Fruit fly (Drosophila melanogaster) whole organism, prepupa: ENCODE measurements around the gene Cpr65Az.

Experiments used
- CG10631 ChIP-seq: fragments of 200-800 bp; sonication (Bioruptor generic); optimal IDR thresholded peaks from 2 replicates; lab custom pipeline; 2016; ENCODE audit warnings: missing biosample characterization, missing genetic modification characterization
- CG10669 ChIP-seq: fragments of 200-800 bp; sonication (Bioruptor generic); optimal IDR thresholded peaks from 3 replicates; lab custom pipeline; 2018; ENCODE audit warnings: missing biosample characterization, mild to moderate bottlenecking, missing genetic modification characterization, moderate library complexity
- CG11294 ChIP-seq: fragments of 200-800 bp; sonication (Bioruptor generic); IDR thresholded peaks from 2 replicates; pipeline ENCODE4 v1.3.6; 2022; ENCODE audit warnings: missing biosample characterization, missing genetic modification characterization
- CG15336 ChIP-seq: fragments of 200-800 bp; sonication (Bioruptor generic); IDR thresholded peaks from 2 replicates; pipeline ENCODE4 v1.3.6; 2022; ENCODE audit warnings: missing biosample characterization, missing genetic modification characterization
- CG1621 ChIP-seq: fragments of 200-800 bp; sonication (Bioruptor generic); optimal IDR thresholded peaks from 3 replicates; lab custom pipeline; 2018; ENCODE audit warnings: missing biosample characterization, mild to moderate bottlenecking, missing genetic modification characterization
- CG31627 ChIP-seq: fragments of 200-800 bp; sonication (Bioruptor generic); optimal IDR thresholded peaks from 3 replicates; lab custom pipeline; 2016; ENCODE audit warnings: missing biosample characterization, missing genetic modification characterization
- CG32006 ChIP-seq: fragments of 200-800 bp; sonication (Bioruptor generic); optimal IDR thresholded peaks from 3 replicates; lab custom pipeline; 2017; ENCODE audit warnings: missing biosample characterization, mild to moderate bottlenecking, missing genetic modification characterization
- CG34406 ChIP-seq: fragments of 200-800 bp; sonication (Bioruptor generic); optimal IDR thresholded peaks from 3 replicates; lab custom pipeline; 2016; ENCODE audit warnings: missing biosample characterization, missing genetic modification characterization
- CG4318 ChIP-seq: fragments of 200-800 bp; sonication (Bioruptor generic); optimal IDR thresholded peaks from 3 replicates; lab custom pipeline; 2017; ENCODE audit warnings: missing biosample characterization, mild to moderate bottlenecking, missing genetic modification characterization
- CG8119 ChIP-seq: fragments of 200-800 bp; sonication (Bioruptor generic); IDR thresholded peaks from 3 replicates; pipeline ENCODE4 v1.3.6; 2022; ENCODE audit warnings: missing biosample characterization, missing genetic modification characterization
- CG8319 ChIP-seq: fragments of 200-800 bp; sonication (Bioruptor generic); optimal IDR thresholded peaks from 3 replicates; lab custom pipeline; 2016; ENCODE audit warnings: missing biosample characterization, missing genetic modification characterization
- CG8632 ChIP-seq: fragments of 200-800 bp; sonication (Bioruptor generic); optimal IDR thresholded peaks from 3 replicates; lab custom pipeline; 2016; ENCODE audit warnings: missing biosample characterization, missing genetic modification characterization
- CG9139 ChIP-seq: fragments of 200-800 bp; sonication (Bioruptor generic); optimal IDR thresholded peaks from 3 replicates; lab custom pipeline; 2017; ENCODE audit warnings: missing biosample characterization, mild to moderate bottlenecking, missing genetic modification characterization
- Eip75B ChIP-seq: fragments of 200-800 bp; sonication (Bioruptor generic); optimal IDR thresholded peaks from 3 replicates; lab custom pipeline; 2016; ENCODE audit warnings: missing biosample characterization, missing genetic modification characterization
- Eip78C ChIP-seq: fragments of 200-800 bp; sonication (Bioruptor generic); peaks from one replicate; lab custom pipeline; 2016; ENCODE audit warnings: missing biosample characterization, missing genetic modification characterization
- Eip93F ChIP-seq: fragments of 200-800 bp; sonication (Bioruptor generic); optimal IDR thresholded peaks from 2 replicates; lab custom pipeline; 2016; ENCODE audit warnings: missing biosample characterization, mild to moderate bottlenecking, missing genetic modification characterization
- Ets21C ChIP-seq: fragments of 200-800 bp; sonication (Bioruptor generic); optimal IDR thresholded peaks from 3 replicates; lab custom pipeline; 2016; ENCODE audit warnings: missing biosample characterization, missing genetic modification characterization
- Ets96B ChIP-seq: fragments of 200-800 bp; optimal IDR thresholded peaks from 2 replicates; lab custom pipeline; 2019; ENCODE audit warnings: missing biosample characterization, mild to moderate bottlenecking, missing genetic modification characterization, moderate library complexity
- Gug ChIP-seq: fragments of 200-800 bp; sonication (Bioruptor generic); IDR thresholded peaks from 2 replicates; pipeline ENCODE4 v1.3.6; 2022; ENCODE audit warnings: missing biosample characterization, missing genetic modification characterization
- Hr38 ChIP-seq: sonication (Bioruptor generic); optimal IDR thresholded peaks from 2 replicates; lab custom pipeline; 2016; ENCODE audit warnings: missing biosample characterization, missing genetic modification characterization
- Hr39 ChIP-seq: fragments of 200-800 bp; sonication (Bioruptor generic); optimal IDR thresholded peaks from 2 replicates; lab custom pipeline; 2016; ENCODE audit warnings: missing biosample characterization, missing genetic modification characterization
- Hr4 ChIP-seq: fragments of 200-800 bp; sonication (Bioruptor generic); optimal IDR thresholded peaks from 3 replicates; lab custom pipeline; 2016; ENCODE audit warnings: missing biosample characterization, missing genetic modification characterization
- Met ChIP-seq: fragments of 200-800 bp; sonication (Bioruptor generic); optimal IDR thresholded peaks from 3 replicates; lab custom pipeline; 2016; ENCODE audit warnings: missing biosample characterization, missing genetic modification characterization
- Smox ChIP-seq: fragments of 200-800 bp; sonication (Bioruptor generic); optimal IDR thresholded peaks from 3 replicates; lab custom pipeline; 2016; ENCODE audit warnings: missing biosample characterization, missing genetic modification characterization
- Sox14 ChIP-seq: fragments of 200-800 bp; sonication (Bioruptor generic); optimal IDR thresholded peaks from 3 replicates; lab custom pipeline; 2016; ENCODE audit warnings: missing biosample characterization, missing genetic modification characterization
- Sox15 ChIP-seq: fragments of 200-800 bp; sonication (Bioruptor generic); optimal IDR thresholded peaks from 3 replicates; lab custom pipeline; 2016; ENCODE audit warnings: missing biosample characterization, missing genetic modification characterization
- cyc ChIP-seq: fragments of 200-800 bp; sonication (Bioruptor generic); optimal IDR thresholded peaks from 3 replicates; lab custom pipeline; 2016; ENCODE audit warnings: missing biosample characterization, missing genetic modification characterization
- dac ChIP-seq: fragments of 200-800 bp; sonication (Bioruptor generic); optimal IDR thresholded peaks from 2 replicates; lab custom pipeline; 2017; ENCODE audit warnings: missing biosample characterization, mild to moderate bottlenecking, missing genetic modification characterization
- dsx ChIP-seq: fragments of 200-800 bp; optimal IDR thresholded peaks from 3 replicates; lab custom pipeline; 2019; ENCODE audit warnings: missing biosample characterization, mild to moderate bottlenecking, missing genetic modification characterization, moderate library complexity; ENCODE audit not compliant: poor library complexity, severe bottlenecking
- eg ChIP-seq: fragments of 200-800 bp; sonication (Bioruptor generic); IDR thresholded peaks from 3 replicates; pipeline ENCODE4 v1.3.6; 2022; ENCODE audit warnings: missing biosample characterization, missing genetic modification characterization
- esn ChIP-seq: fragments of 200-800 bp; sonication (Bioruptor generic); optimal IDR thresholded peaks from 2 replicates; lab custom pipeline; 2016; ENCODE audit warnings: missing biosample characterization, mild to moderate bottlenecking, missing genetic modification characterization, moderate library complexity
- fd85E ChIP-seq: fragments of 200-800 bp; sonication (Bioruptor generic); optimal IDR thresholded peaks from 3 replicates; lab custom pipeline; 2016; ENCODE audit warnings: missing biosample characterization, missing genetic modification characterization
- fkh ChIP-seq: fragments of 200-800 bp; sonication (Bioruptor generic); optimal IDR thresholded peaks from 3 replicates; lab custom pipeline; 2017; ENCODE audit warnings: missing biosample characterization, mild to moderate bottlenecking, missing genetic modification characterization, moderate library complexity
- lz ChIP-seq: fragments of 200-800 bp; sonication (Bioruptor generic); optimal IDR thresholded peaks from 3 replicates; lab custom pipeline; 2016; ENCODE audit warnings: missing biosample characterization, missing genetic modification characterization
- net ChIP-seq: fragments of 200-800 bp; sonication (Bioruptor generic); optimal IDR thresholded peaks from 3 replicates; lab custom pipeline; 2016; ENCODE audit warnings: missing biosample characterization, missing genetic modification characterization
- pdm3 ChIP-seq: fragments of 200-800 bp; sonication (Bioruptor generic); optimal IDR thresholded peaks from 3 replicates; lab custom pipeline; 2016; ENCODE audit warnings: missing biosample characterization, missing genetic modification characterization
- salr ChIP-seq, 2 experiments: fragments of 200-800 bp; sonication (Bioruptor generic); optimal IDR thresholded peaks; 3 replicates each; lab custom pipeline; 2016 to 2018; ENCODE audit warnings: missing biosample characterization in 2 of 2, missing genetic modification characterization in 2 of 2, mild to moderate bottlenecking in 1 of 2
- spab ChIP-seq: fragments of 200-800 bp; sonication (Bioruptor generic); optimal IDR thresholded peaks from 2 replicates; lab custom pipeline; 2017; ENCODE audit warnings: missing biosample characterization, mild to moderate bottlenecking, missing genetic modification characterization, missing genetic modification reagents
- ss ChIP-seq, 2 experiments: fragments of 200-800 bp; sonication (Bioruptor generic); optimal IDR thresholded peaks; 2 replicates in 1 of 2; 3 replicates in 1 of 2; lab custom pipeline; 2017 to 2018; ENCODE audit warnings: mild to moderate bottlenecking in 2 of 2, missing biosample characterization in 2 of 2, missing genetic modification characterization in 2 of 2, moderate library complexity in 1 of 2
- svp ChIP-seq: fragments of 200-800 bp; sonication (Bioruptor generic); peaks from one replicate; lab custom pipeline; 2016; ENCODE audit warnings: missing biosample characterization, missing genetic modification characterization
- vri ChIP-seq: fragments of 200-800 bp; sonication (Bioruptor generic); optimal IDR thresholded peaks from 3 replicates; lab custom pipeline; 2016; ENCODE audit warnings: missing biosample characterization, mild to moderate bottlenecking, missing genetic modification characterization

Gene Cpr65Az

dm6 chr3L:6130944-6131343, 29.7 kb upstream of the Cpr65Az start, which contains the start of gene Lcp65Ag3:
Gene Lcp65Ag3, minus strand, starts transcription at chr3L:6130989.
- no peak for TF ChIP-seq Sox14
- no peak for TF ChIP-seq CG10669 (GFP tag; lab: Kevin White, UChicago)
- no peak for TF ChIP-seq CG11294 (GFP tag; lab: Robert Waterston, UW)
- no peak for TF ChIP-seq CG10631
- TF ChIP-seq CG1621 (tag; lab: Kevin White, UChicago) = no peak
- no peak for TF ChIP-seq svp
- no peak for TF ChIP-seq vri (GFP tag; lab: Kevin White, UChicago)
- no peak for TF ChIP-seq spab (GFP tag; lab: Kevin White, UChicago)
- TF ChIP-seq ss (GFP tag; optimal IDR thresholded peaks at IDR 0.05; lab: Kevin White, UChicago) = no peak
- no peak for TF ChIP-seq CG4318 (GFP tag; lab: Kevin White, UChicago)
- TF ChIP-seq CG8119 = no peak
- no peak for TF ChIP-seq CG8319 (GFP tag; lab: Kevin White, UChicago)
- no peak for TF ChIP-seq lz
- no peak for TF ChIP-seq Eip75B (GFP tag; lab: Kevin White, UChicago)
- TF ChIP-seq CG34406 = no peak
- no peak for TF ChIP-seq net
- no peak for TF ChIP-seq CG31627 (GFP tag; lab: Kevin White, UChicago)

- TF ChIP-seq dsx (GFP tag; lab: Kevin White, UChicago) (no peak), svp (no peak), Met (GFP tag; lab: Kevin White, UChicago) (no peak), dac (GFP tag; lab: Kevin White, UChicago) (no peak), CG15336 (no peak), fd85E (no peak), vri (GFP tag; lab: Kevin White, UChicago) (no peak), pdm3 (GFP tag; lab: Kevin White, UChicago) (no peak), Ets21C (no peak), ss (GFP tag; optimal IDR thresholded peaks at IDR 0.05; lab: Kevin White, UChicago) (no peak), Hr4 (GFP tag; lab: Kevin White, UChicago) (no peak), Eip93F (no peak), CG8632 (GFP tag; lab: Kevin White, UChicago) (no peak), CG9139 (GFP tag; lab: Kevin White, UChicago) (no peak), Eip78C (GFP tag; lab: Kevin White, UChicago) (no peak), lz (no peak), CG10631 (no peak), Smox (GFP tag; lab: Kevin White, UChicago) (no peak)
Observed at dm6 chr3L:6132009-6132408, 28.6 kb upstream of the Cpr65Az start, which contains the start of gene Cpr65Au. Gene Cpr65Au, minus strand, starts transcription at chr3L:6132109.

dm6 chr3L:6133546-6133945, 27.1 kb upstream of the Cpr65Az start, which contains the start of gene Lcp65Ag2:
Gene Lcp65Ag2, minus strand, starts transcription at chr3L:6133593.
- no peak for TF ChIP-seq CG34406
- no peak for TF ChIP-seq CG32006 (GFP tag; lab: Kevin White, UChicago)
- TF ChIP-seq CG8119 = no peak
- no peak for TF ChIP-seq CG10669 (GFP tag; lab: Kevin White, UChicago)
- TF ChIP-seq Gug (GFP tag; lab: Robert Waterston, UW) = no peak

- TF ChIP-seq Smox (GFP tag; lab: Kevin White, UChicago) (no peak), Hr39 (GFP tag; lab: Kevin White, UChicago) (no peak), Sox15 (GFP tag; lab: Kevin White, UChicago) (no peak), esn (no peak), cyc (GFP tag; lab: Kevin White, UChicago) (no peak), Gug (GFP tag; lab: Robert Waterston, UW) (no peak), Sox14 (no peak), eg (no peak), Ets96B (no peak), CG34406 (no peak), CG10631 (no peak), CG10669 (GFP tag; lab: Kevin White, UChicago) (no peak), CG4318 (GFP tag; lab: Kevin White, UChicago) (no peak), fkh (GFP tag; lab: Kevin White, UChicago) (no peak), salr (GFP tag; optimal IDR thresholded peaks at IDR 0.05; lab: Kevin White, UChicago) (no peak), Hr38 (GFP tag; lab: Kevin White, UChicago) (no peak)
- TF ChIP-seq, all 60 proteins: peak for 0
Observed at dm6 chr3L:6135174-6135573, 25.4 kb upstream of the Cpr65Az start, which contains the start of gene Lcp65Ag1. Gene Lcp65Ag1, minus strand, starts transcription at chr3L:6135274.
